Fruit fly (Drosophila melanogaster) whole organism, pupa: ENCODE results near the gene CG7601.

ENCODE experiments used
- CG10348 ChIP-seq: fragments of 200-800 bp; sonication (Bioruptor generic); IDR thresholded peaks from 2 replicates; pipeline ENCODE4 v1.3.6; 2022; ENCODE audit warnings: missing biosample characterization, missing genetic modification characterization
- CG12605 ChIP-seq: fragments of 200-800 bp; sonication (Bioruptor generic); IDR thresholded peaks from 2 replicates; pipeline ENCODE4 v1.3.6; 2022; ENCODE audit warnings: missing biosample characterization, missing genetic modification characterization
- CG14655 ChIP-seq: fragments of 200-800 bp; sonication (Bioruptor generic); optimal IDR thresholded peaks from 3 replicates; lab custom pipeline; 2017; ENCODE audit warnings: mild to moderate bottlenecking, missing biosample characterization, missing genetic modification reagents, missing genetic modification characterization
- CG15710 ChIP-seq: fragments of 200-800 bp; sonication (Bioruptor generic); optimal IDR thresholded peaks from 2 replicates; lab custom pipeline; 2018; ENCODE audit warnings: missing biosample characterization, mild to moderate bottlenecking, missing genetic modification characterization, moderate library complexity
- CG17806 ChIP-seq: fragments of 200-800 bp; sonication (Bioruptor generic); optimal IDR thresholded peaks from 2 replicates; lab custom pipeline; 2018; ENCODE audit warnings: missing biosample characterization, mild to moderate bottlenecking, missing genetic modification characterization, moderate library complexity
- CG32121 ChIP-seq: fragments of 200-800 bp; sonication (Bioruptor generic); IDR thresholded peaks from 2 replicates; pipeline ENCODE4 v1.3.6; 2022; ENCODE audit warnings: missing biosample characterization, missing genetic modification characterization
- CG8301 ChIP-seq: fragments of 200-800 bp; sonication (Bioruptor generic); optimal IDR thresholded peaks from 2 replicates; lab custom pipeline; 2018; ENCODE audit warnings: missing biosample characterization, mild to moderate bottlenecking, missing genetic modification characterization
- EcR ChIP-seq: fragments of 200-800 bp; sonication (Bioruptor generic); optimal IDR thresholded peaks from 3 replicates; lab custom pipeline; 2019; ENCODE audit warnings: missing biosample characterization, missing genetic modification characterization, mild to moderate bottlenecking, moderate library complexity, missing genetic modification reagents
- Ets98B ChIP-seq: fragments of 200-800 bp; sonication (Bioruptor generic); IDR thresholded peaks from 2 replicates; pipeline ENCODE4 v1.3.6; 2022; ENCODE audit warnings: missing biosample characterization, missing genetic modification characterization
- Pif1A ChIP-seq: fragments of 200-800 bp; sonication (Bioruptor generic); optimal IDR thresholded peaks from 3 replicates; lab custom pipeline; 2016; ENCODE audit warnings: missing biosample characterization, missing genetic modification characterization
- Pif1B ChIP-seq: fragments of 200-800 bp; sonication (Bioruptor generic); optimal IDR thresholded peaks from 3 replicates; lab custom pipeline; 2016; ENCODE audit warnings: missing biosample characterization, missing genetic modification characterization
- Snoo ChIP-seq: fragments of 200-800 bp; sonication (Bioruptor generic); optimal IDR thresholded peaks from 3 replicates; lab custom pipeline; 2017; ENCODE audit warnings: missing biosample characterization, mild to moderate bottlenecking, missing genetic modification characterization, inconsistent platforms
- gl ChIP-seq: fragments of 200-800 bp; sonication (Bioruptor generic); optimal IDR thresholded peaks from 2 replicates; lab custom pipeline; 2018; ENCODE audit warnings: missing biosample characterization, mild to moderate bottlenecking, missing genetic modification characterization
- rn ChIP-seq: fragments of 200-800 bp; sonication (Bioruptor generic); IDR thresholded peaks from 2 replicates; pipeline ENCODE4 v1.3.6; 2022; ENCODE audit warnings: missing biosample characterization, missing genetic modification characterization

DNA sequence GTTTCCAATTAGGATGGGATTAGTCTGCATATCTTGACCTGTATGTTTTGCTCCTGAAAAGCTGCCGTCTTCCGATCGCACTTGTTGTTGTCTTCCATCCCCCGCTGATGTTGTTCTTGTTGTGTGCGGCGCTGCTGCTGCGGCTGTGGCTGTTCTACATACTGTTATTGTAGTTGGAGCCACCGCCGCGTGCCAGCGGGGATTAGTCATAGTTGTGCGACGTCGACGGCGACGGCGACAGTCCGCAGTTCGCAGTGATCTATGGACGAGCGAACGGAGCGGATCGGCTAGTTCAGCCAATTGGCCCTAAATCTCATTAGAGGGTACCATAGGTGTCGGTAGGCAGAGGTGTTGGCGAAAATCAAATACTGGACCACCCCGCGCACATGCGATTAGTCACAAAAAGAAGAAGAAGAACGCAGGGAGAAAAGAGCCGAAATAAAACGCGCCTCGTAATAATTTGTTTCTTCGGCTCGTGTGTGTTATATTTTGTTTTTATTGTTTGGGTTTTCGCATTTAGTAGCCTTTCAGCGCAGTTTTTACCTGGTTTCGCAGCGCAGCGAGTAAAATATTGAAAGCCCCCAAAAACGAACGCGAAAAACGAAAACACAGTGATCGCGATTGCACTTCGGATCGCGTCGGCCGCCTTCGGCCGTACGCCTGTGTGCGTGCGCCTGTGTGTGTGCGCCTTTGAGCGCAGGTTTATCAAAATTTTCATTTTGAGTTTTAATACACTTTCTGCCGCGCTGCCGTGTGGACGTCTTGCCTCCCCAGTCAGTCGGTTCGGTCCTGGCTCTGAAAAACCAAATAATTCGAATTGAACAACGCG is 28.9 kb upstream of the CG7601 start, which contains the start of gene kay:
- TF ChIP-seq Pif1B (GFP tag; lab: Kevin White, UChicago): no peak
- TF ChIP-seq CG12605 (GFP tag; lab: Robert Waterston, UW): no peak
- no peak for TF ChIP-seq gl (tag; lab: Kevin White, UChicago)
- TF ChIP-seq Pif1A (GFP tag; lab: Kevin White, UChicago): no peak
- TF ChIP-seq EcR (GFP tag; lab: Kevin White, UChicago): no peak
- TF ChIP-seq CG10348 (GFP tag; lab: Robert Waterston, UW): no peak
- TF ChIP-seq CG14655: no peak
- TF ChIP-seq Snoo (tag; lab: Kevin White, UChicago): no peak
- TF ChIP-seq rn (GFP tag; lab: Robert Waterston, UW): no peak
- no peak for TF ChIP-seq CG15710 (tag; lab: Kevin White, UChicago)
- no peak for TF ChIP-seq CG8301
- TF ChIP-seq CG17806 (tag; lab: Kevin White, UChicago): no peak
- no peak for TF ChIP-seq CG32121 (GFP tag; lab: Robert Waterston, UW)
- no peak for TF ChIP-seq Ets98B
